Fruit fly (Drosophila melanogaster) whole organism, embryonic: Measurements from ENCODE around the gene CG34417.

Source experiments
- Adf1 ChIP-seq: fragments of 200-800 bp; sonication (Bioruptor generic); IDR thresholded peaks from 2 replicates; pipeline ENCODE4 v1.3.6; 2022; ENCODE audit warnings: missing biosample characterization, missing genetic modification characterization
- Atf-2 ChIP-seq: fragments of 200-800 bp; sonication (Bioruptor generic); optimal IDR thresholded peaks from 2 replicates; lab custom pipeline; 2016; ENCODE audit warnings: missing biosample characterization, missing genetic modification characterization
- Bgb ChIP-seq: fragments of 200-800 bp; sonication (Bioruptor generic); IDR thresholded peaks from 2 replicates; pipeline ENCODE4 v1.3.6; 2022; ENCODE audit warnings: missing biosample characterization, missing genetic modification characterization; ENCODE audit not compliant: partially characterized antibody
- CG11696 ChIP-seq: fragments of 200-800 bp; sonication (Bioruptor generic); IDR thresholded peaks from 2 replicates; pipeline ENCODE4 v1.3.6; 2022; ENCODE audit warnings: missing biosample characterization, missing genetic modification characterization
- CG1233 ChIP-seq: fragments of 200-800 bp; sonication (Bioruptor generic); optimal IDR thresholded peaks from 4 replicates; lab custom pipeline; 2018; ENCODE audit warnings: missing biosample characterization, mild to moderate bottlenecking, missing genetic modification characterization
- CG12769 ChIP-seq: fragments of 200-800 bp; sonication (Bioruptor generic); optimal IDR thresholded peaks from 2 replicates; lab custom pipeline; 2019; ENCODE audit warnings: missing biosample characterization, mild to moderate bottlenecking, missing genetic modification characterization, moderate library complexity
- CG13123 ChIP-seq: fragments of 200-800 bp; sonication (Bioruptor generic); optimal IDR thresholded peaks from 2 replicates; lab custom pipeline; 2016; ENCODE audit warnings: missing biosample characterization, missing genetic modification characterization
- CG13287 ChIP-seq: fragments of 200-800 bp; sonication (Bioruptor generic); IDR thresholded peaks from 2 replicates; pipeline ENCODE4 v1.3.6; 2022; ENCODE audit warnings: missing biosample characterization, missing genetic modification characterization; ENCODE audit not compliant: partially characterized antibody
- CG14014 ChIP-seq: fragments of 200-800 bp; sonication (Bioruptor generic); IDR thresholded peaks from 2 replicates; pipeline ENCODE4 v1.3.6; 2022; ENCODE audit warnings: missing biosample characterization, missing genetic modification characterization
- CG1529 ChIP-seq: fragments of 200-800 bp; sonication (Bioruptor generic); optimal IDR thresholded peaks from 3 replicates; lab custom pipeline; 2018; ENCODE audit warnings: missing biosample characterization, missing genetic modification characterization
- CG1832 ChIP-seq: fragments of 200-800 bp; sonication (Bioruptor generic); optimal IDR thresholded peaks from 2 replicates; lab custom pipeline; 2017; ENCODE audit warnings: missing biosample characterization, mild to moderate bottlenecking, missing genetic modification characterization, inconsistent platforms
- CG2199 ChIP-seq: fragments of 200-800 bp; sonication (Bioruptor generic); IDR thresholded peaks from 3 replicates; pipeline ENCODE4 v1.3.6; 2022; ENCODE audit warnings: missing biosample characterization, missing genetic modification characterization
- CG32532 ChIP-seq: fragments of 200-800 bp; sonication (Bioruptor generic); IDR thresholded peaks from 2 replicates; pipeline ENCODE4 v1.3.6; 2022; ENCODE audit warnings: missing biosample characterization, missing genetic modification characterization
- CG3281 ChIP-seq: fragments of 200-800 bp; sonication (Bioruptor generic); optimal IDR thresholded peaks from 3 replicates; lab custom pipeline; 2017; ENCODE audit warnings: missing biosample characterization, mild to moderate bottlenecking, missing genetic modification characterization
- CG33557 ChIP-seq: fragments of 200-800 bp; sonication (Bioruptor generic); optimal IDR thresholded peaks from 2 replicates; lab custom pipeline; 2019; ENCODE audit warnings: missing biosample characterization, mild to moderate bottlenecking, missing genetic modification characterization, moderate library complexity
- CG4707 ChIP-seq: fragments of 200-800 bp; sonication (Bioruptor generic); optimal IDR thresholded peaks from 2 replicates; lab custom pipeline; 2018; ENCODE audit warnings: missing biosample characterization, mild to moderate bottlenecking, missing genetic modification characterization, moderate library complexity
- CG4730 ChIP-seq: fragments of 200-800 bp; sonication (Bioruptor generic); IDR thresholded peaks from 2 replicates; pipeline ENCODE4 v1.3.6; 2022; ENCODE audit warnings: missing biosample characterization, missing genetic modification characterization
- CG8290 ChIP-seq, 3 experiments: fragments of 200-800 bp; sonication (Bioruptor generic); optimal IDR thresholded peaks; 2 replicates each; lab custom pipeline; 2016 to 2019; ENCODE audit warnings: missing biosample characterization in 3 of 3, missing genetic modification characterization in 3 of 3, mild to moderate bottlenecking in 2 of 3, moderate library complexity in 1 of 3
- CG9932 ChIP-seq: fragments of 200-800 bp; sonication (Bioruptor generic); IDR thresholded peaks from 2 replicates; pipeline ENCODE4 v1.3.6; 2022; ENCODE audit warnings: missing biosample characterization, missing genetic modification characterization
- Deaf1 ChIP-seq: fragments of 200-800 bp; optimal IDR thresholded peaks from 3 replicates; lab custom pipeline; 2019; ENCODE audit warnings: missing biosample characterization, mild to moderate bottlenecking, missing genetic modification characterization, moderate library complexity
- Dll ChIP-seq: fragments of 200-800 bp; sonication (Bioruptor generic); IDR thresholded peaks from 4 replicates; pipeline ENCODE4 v1.3.6; 2022; ENCODE audit warnings: missing biosample characterization, missing genetic modification characterization; ENCODE audit not compliant: partially characterized antibody
- Drgx ChIP-seq: fragments of 200-800 bp; sonication (Bioruptor generic); IDR thresholded peaks from 2 replicates; pipeline ENCODE4 v1.3.6; 2022; ENCODE audit warnings: missing biosample characterization, missing genetic modification characterization
- Gsc ChIP-seq: fragments of 200-800 bp; sonication (Bioruptor generic); IDR thresholded peaks from 2 replicates; pipeline ENCODE4 v1.3.6; 2022; ENCODE audit warnings: missing biosample characterization, missing genetic modification characterization
- H2.0 ChIP-seq: fragments of 200-800 bp; sonication (Bioruptor generic); IDR thresholded peaks from 2 replicates; pipeline ENCODE4 v1.3.6; 2022; ENCODE audit warnings: missing biosample characterization, missing genetic modification characterization
- Jarid2 ChIP-seq: fragments of 200-800 bp; sonication (Bioruptor generic); optimal IDR thresholded peaks from 3 replicates; lab custom pipeline; 2017; ENCODE audit warnings: mild to moderate bottlenecking, missing biosample characterization, missing genetic modification reagents, missing genetic modification characterization
- Med ChIP-seq: fragments of 200-800 bp; sonication (Bioruptor generic); peaks from one replicate; lab custom pipeline; 2016; ENCODE audit warnings: missing biosample characterization, missing genetic modification characterization, mild to moderate bottlenecking, inconsistent platforms, moderate library complexity
- NFAT ChIP-seq: fragments of 200-800 bp; sonication (Bioruptor generic); IDR thresholded peaks from 2 replicates; pipeline ENCODE4 v1.3.6; 2022; ENCODE audit warnings: missing biosample characterization, missing genetic modification characterization
- PHDP ChIP-seq: fragments of 200-800 bp; sonication (Bioruptor generic); optimal IDR thresholded peaks from 3 replicates; lab custom pipeline; 2018; ENCODE audit warnings: missing biosample characterization, mild to moderate bottlenecking, missing genetic modification characterization, moderate library complexity
- Vsx1 ChIP-seq: fragments of 200-800 bp; sonication (Bioruptor generic); optimal IDR thresholded peaks from 2 replicates; lab custom pipeline; 2017; ENCODE audit warnings: missing biosample characterization, mild to moderate bottlenecking, missing genetic modification characterization, missing genetic modification reagents
- Xrp1 ChIP-seq: fragments of 200-800 bp; sonication (Bioruptor generic); IDR thresholded peaks from 2 replicates; pipeline ENCODE4 v1.3.6; 2022; ENCODE audit warnings: missing biosample characterization, missing genetic modification characterization
- bbx ChIP-seq: fragments of 200-800 bp; sonication (Bioruptor generic); IDR thresholded peaks from 2 replicates; pipeline ENCODE4 v1.3.6; 2022; ENCODE audit warnings: missing biosample characterization, missing genetic modification characterization; ENCODE audit not compliant: partially characterized antibody
- chif ChIP-seq, 2 experiments: fragments of 200-800 bp; sonication (Bioruptor generic); optimal IDR thresholded peaks; 3 replicates each; lab custom pipeline; 2016; ENCODE audit warnings: missing biosample characterization in 2 of 2, missing genetic modification characterization in 2 of 2
- chinmo ChIP-seq: fragments of 200-800 bp; sonication (Bioruptor generic); IDR thresholded peaks from 4 replicates; pipeline ENCODE4 v1.3.6; 2022; ENCODE audit warnings: missing biosample characterization, missing genetic modification characterization; ENCODE audit not compliant: partially characterized antibody
- da ChIP-seq: fragments of 200-800 bp; sonication (Bioruptor generic); optimal IDR thresholded peaks from 2 replicates; lab custom pipeline; 2016; ENCODE audit warnings: missing biosample characterization, missing genetic modification characterization
- dan ChIP-seq: fragments of 200-800 bp; sonication (Bioruptor generic); IDR thresholded peaks from 2 replicates; pipeline ENCODE4 v1.3.6; 2022; ENCODE audit warnings: missing biosample characterization, missing genetic modification characterization
- danr ChIP-seq: fragments of 200-800 bp; sonication (Bioruptor generic); IDR thresholded peaks from 2 replicates; pipeline ENCODE4 v1.3.6; 2022; ENCODE audit warnings: missing biosample characterization, missing genetic modification characterization
- eve ChIP-seq, 2 experiments: fragments of >200 bp; optimal IDR thresholded peaks; 2 replicates each; lab custom pipeline; 2017; ENCODE audit warnings: missing biosample characterization in 2 of 2, missing genetic modification characterization in 2 of 2
- grn ChIP-seq: fragments of 200-800 bp; sonication (Bioruptor generic); optimal IDR thresholded peaks from 3 replicates; lab custom pipeline; 2017; ENCODE audit warnings: missing biosample characterization, missing genetic modification characterization
- gsb-n ChIP-seq: fragments of 200-800 bp; sonication (Bioruptor generic); optimal IDR thresholded peaks from 3 replicates; lab custom pipeline; 2018; ENCODE audit warnings: missing biosample characterization, mild to moderate bottlenecking, missing genetic modification characterization
- insv ChIP-seq, 2 experiments: fragments of 200-800 bp; sonication (Bioruptor generic); optimal IDR thresholded peaks; 3 replicates each; lab custom pipeline; 2016 to 2018; ENCODE audit warnings: missing biosample characterization in 2 of 2, missing genetic modification characterization in 2 of 2
- klu ChIP-seq: fragments of 200-800 bp; sonication (Bioruptor generic); IDR thresholded peaks from 2 replicates; pipeline ENCODE4 v1.3.6; 2022; ENCODE audit warnings: missing biosample characterization, missing genetic modification characterization
- row ChIP-seq: fragments of 200-800 bp; sonication (Bioruptor generic); IDR thresholded peaks from 3 replicates; pipeline ENCODE4 v1.3.6; 2022; ENCODE audit warnings: missing biosample characterization, missing genetic modification characterization
- sim ChIP-seq: fragments of 200-800 bp; sonication (Bioruptor generic); IDR thresholded peaks from 2 replicates; pipeline ENCODE4 v1.3.6; 2022; ENCODE audit warnings: missing biosample characterization, missing genetic modification characterization
- slp2 ChIP-seq: fragments of 200-800 bp; sonication (Bioruptor generic); optimal IDR thresholded peaks from 2 replicates; lab custom pipeline; 2016; ENCODE audit warnings: missing biosample characterization, missing genetic modification characterization
- usp ChIP-seq: fragments of >200 bp; optimal IDR thresholded peaks from 2 replicates; lab custom pipeline; 2017; ENCODE audit warnings: missing biosample characterization, missing genetic modification characterization
- vvl ChIP-seq: fragments of 200-800 bp; sonication (Bioruptor generic); IDR thresholded peaks from 2 replicates; pipeline ENCODE4 v1.3.6; 2022; ENCODE audit warnings: missing biosample characterization, missing genetic modification characterization
- zfh1 ChIP-seq: fragments of 200-800 bp; sonication (Bioruptor generic); IDR thresholded peaks from 3 replicates; pipeline ENCODE4 v1.3.6; 2022; ENCODE audit warnings: missing biosample characterization, missing genetic modification characterization

The CG34417 gene

DNA sequence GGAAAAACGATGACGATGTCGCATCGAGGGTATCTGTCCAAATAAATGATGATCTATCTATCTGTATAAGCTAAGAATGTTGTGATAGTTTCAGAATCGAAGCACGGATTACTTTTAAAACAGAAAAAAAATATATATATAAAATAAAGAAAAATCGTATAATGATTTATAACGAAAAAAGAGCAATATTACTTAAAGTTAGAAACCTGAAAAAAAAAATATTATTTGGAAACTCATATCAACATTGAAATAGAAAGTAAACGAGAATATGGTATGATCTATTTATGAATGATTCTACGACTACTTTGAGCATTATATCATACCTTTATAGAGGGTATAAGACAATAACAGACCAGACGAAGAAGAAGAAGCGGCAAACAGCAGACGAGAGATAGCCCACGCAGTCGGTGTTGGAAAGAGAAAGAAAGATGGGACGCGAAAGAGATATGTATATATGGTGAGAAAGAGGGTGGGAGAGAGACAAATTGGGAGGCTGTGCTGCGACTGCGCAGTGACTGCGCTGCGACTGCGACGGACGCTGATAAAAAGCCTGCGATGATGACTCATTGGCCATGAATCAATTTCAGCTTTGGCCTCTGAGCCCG lies 3.1 kb downstream of the CG34417 start (continued):
- TF ChIP-seq Med (GFP tag; lab: Kevin White, UChicago) = peak; percentile 67
- no peak for TF ChIP-seq CG13123 (GFP tag; lab: Kevin White, UChicago)
- no peak for TF ChIP-seq Dll (GFP tag; lab: Robert Waterston, UW)
- no peak for TF ChIP-seq CG1529
- peak; percentile 73 for TF ChIP-seq CG1832 (GFP tag; lab: Kevin White, UChicago)
- no peak for TF ChIP-seq Vsx1 (GFP tag; lab: Kevin White, UChicago)
- no peak for TF ChIP-seq PHDP
- TF ChIP-seq CG1233 = no peak
- peak; percentile 3 for TF ChIP-seq Deaf1 (tag; lab: Kevin White, UChicago)

DNA sequence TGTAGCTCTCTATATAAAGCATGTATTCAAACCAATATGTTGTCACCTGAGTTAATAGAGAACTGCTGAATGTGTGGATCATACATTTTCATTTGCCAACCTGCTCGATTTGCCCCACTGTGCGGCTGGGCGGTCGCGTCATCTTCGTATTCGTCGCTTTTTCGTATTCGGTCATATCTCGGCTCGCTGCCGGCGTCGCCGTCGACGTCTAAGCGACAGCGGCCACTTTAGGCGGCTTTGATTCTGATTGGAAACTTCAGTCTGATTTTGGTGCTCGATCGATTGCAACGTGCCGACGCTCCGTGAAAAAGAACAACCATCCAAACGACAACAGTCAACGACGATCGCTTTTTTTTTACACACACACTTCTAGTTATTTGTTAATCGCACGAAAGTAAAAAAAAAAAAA lies 5.3 kb downstream of the CG34417 start:
- TF ChIP-seq Atf-2 (GFP tag; lab: Kevin White, UChicago) (peak; percentile 92), Adf1 (GFP tag; lab: Robert Waterston, UW) (peak; percentile 94), row (GFP tag; lab: Robert Waterston, UW) (peak; percentile 42; the same call in 1 of the 3 replicates), NFAT (GFP tag; lab: Robert Waterston, UW) (peak; percentile 25; the same call in 1 of the 2 replicates), insv (GFP tag; optimal IDR thresholded peaks at IDR 0.05; lab: Kevin White, UChicago) (peak in 1 of 2 experiments; percentile 48), CG4730 (GFP tag; lab: Robert Waterston, UW) (no peak), vvl (peak; percentile 44), CG32532 (GFP tag; lab: Robert Waterston, UW) (0 out of 2 replicates have a peak, but pooled peaks have one; percentile 14), bbx (GFP tag; lab: Robert Waterston, UW) (0 out of 2 replicates have a peak, but pooled peaks have one; percentile 21), klu (no peak), CG9932 (GFP tag; lab: Robert Waterston, UW) (peak; percentile 27; the same call in 1 of the 2 replicates), Bgb (GFP tag; lab: Robert Waterston, UW) (peak; percentile 46; the same call in 1 of the 2 replicates), Xrp1 (GFP tag; lab: Robert Waterston, UW) (peak; percentile 10; the same call in 1 of the 2 replicates), zfh1 (GFP tag; lab: Robert Waterston, UW) (peak; percentile 46; the same call in 1 of the 3 replicates), Med (GFP tag; lab: Kevin White, UChicago) (peak; percentile 72), Jarid2 (GFP tag; lab: Kevin White, UChicago) (peak; percentile 62), gsb-n (no peak), CG33557 (GFP tag; lab: Kevin White, UChicago) (no peak), Deaf1 (tag; lab: Kevin White, UChicago) (peak; percentile 92), CG13287 (GFP tag; lab: Robert Waterston, UW) (peak; percentile 22; the same call in 1 of the 2 replicates), danr (no peak), chif (GFP tag; optimal IDR thresholded peaks at IDR 0.05; lab: Kevin White, UChicago) (no peak), CG8290 (GFP tag; optimal IDR thresholded peaks at IDR 0.05; lab: Kevin White, UChicago) (no peak), CG8290 (tag; optimal IDR thresholded peaks at IDR 0.05; lab: Kevin White, UChicago) (peak in 1 of 2 experiments; percentile 35), Drgx (GFP tag; lab: Robert Waterston, UW) (0 out of 2 replicates have a peak, but pooled peaks have one; percentile 25), slp2 (no peak), CG4707 (GFP tag; lab: Kevin White, UChicago) (peak; percentile 43)

DNA sequence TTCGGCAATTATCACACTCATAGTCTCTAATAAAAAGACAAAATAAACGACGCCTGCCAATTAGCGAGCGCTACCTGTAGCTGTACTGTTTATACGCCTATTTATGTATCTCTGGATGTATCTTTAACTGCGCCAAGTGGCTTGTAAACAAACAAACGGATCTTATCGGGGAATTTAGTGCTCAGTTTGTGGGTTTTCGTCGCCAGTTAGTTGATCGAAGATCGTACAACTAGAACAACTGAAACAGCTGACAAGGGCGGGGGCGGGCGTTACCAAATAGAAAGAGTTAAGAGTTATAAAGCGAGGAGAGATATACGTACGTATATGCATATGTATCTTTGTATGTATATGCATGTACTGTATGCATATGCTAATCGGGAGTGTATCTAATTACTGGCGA lies 6.4 kb downstream of the CG34417 start:
- peak; percentile 37 for TF ChIP-seq CG3281
- peak; percentile 24 for TF ChIP-seq PHDP
- peak; percentile 49 for TF ChIP-seq grn
- TF ChIP-seq CG2199 (GFP tag; lab: Robert Waterston, UW) = no peak
- TF ChIP-seq dan (GFP tag; lab: Robert Waterston, UW) = no peak
- TF ChIP-seq Med (GFP tag; lab: Kevin White, UChicago) = peak; percentile 77
- no peak for TF ChIP-seq H2.0
- no peak for TF ChIP-seq Gsc (GFP tag; lab: Robert Waterston, UW)
- TF ChIP-seq chinmo (GFP tag; lab: Robert Waterston, UW) = 0 out of 4 replicates have a peak, but pooled peaks have one; percentile 27
- no peak for TF ChIP-seq da
- no peak for TF ChIP-seq CG8290 (GFP tag; optimal IDR thresholded peaks at IDR 0.05; lab: Kevin White, UChicago)
- TF ChIP-seq CG8290 (tag; optimal IDR thresholded peaks at IDR 0.05; lab: Kevin White, UChicago) = peak in 1 of 2 experiments; percentile 12
- peak; percentile 28 for TF ChIP-seq CG12769 (tag; lab: Kevin White, UChicago)
- no peak for TF ChIP-seq CG11696
- TF ChIP-seq eve (GFP tag; optimal IDR thresholded peaks at IDR 0.05; lab: Kevin White, UChicago) = no peak
- no peak for TF ChIP-seq CG14014 (GFP tag; lab: Robert Waterston, UW)
- no peak for TF ChIP-seq usp (GFP tag; lab: Kevin White, UChicago)
- TF ChIP-seq sim (GFP tag; lab: Robert Waterston, UW) = no peak
